Worm (Caenorhabditis elegans) whole organism, L1 larva: ENCODE measurements around the gene C25F9.12.
A peak's percentile ranks its signal among the peaks of the same experiment; 100 is the strongest.

ENCODE experiments used
- F16B12.6 ChIP-seq: fragments of 150-350 bp; optimal IDR thresholded peaks from 2 replicates; lab custom pipeline; 2014; ENCODE audit warnings: missing biosample characterization, missing genetic modification characterization
- Y116A8C.19 ChIP-seq: sonication (generic microtip); optimal IDR thresholded peaks from 2 replicates; lab custom pipeline; 2016; ENCODE audit warnings: missing compliant biosample characterization, missing genetic modification characterization, borderline replicate concordance
- ama-1 ChIP-seq: fragments of 150-350 bp; optimal IDR thresholded peaks from 2 replicates; lab custom pipeline; 2014
- ceh-82 ChIP-seq, 3 experiments: fragments of 150-350 bp in 1 of 3; sonication (generic microtip) in 2 of 3; optimal IDR thresholded peaks; 2 replicates each; lab custom pipeline; 2014 to 2017; ENCODE audit warnings: missing biosample characterization in 3 of 3, missing genetic modification characterization in 3 of 3
- ceh-88 ChIP-seq: fragments of 200-800 bp; sonication (Bioruptor generic); IDR thresholded peaks from 2 replicates; pipeline ENCODE4 v1.3.6; 2022; ENCODE audit warnings: missing genetic modification characterization, missing compliant biosample characterization
- efl-1 ChIP-seq, 4 experiments: fragments of 150-350 bp; optimal IDR thresholded peaks in 3 of 4; peaks in 1 of 4; 1 replicate in 1 of 4; 2 replicates in 3 of 4; lab custom pipeline; 2014; ENCODE audit warnings: missing biosample characterization in 2 of 4, missing genetic modification characterization in 2 of 4, missing genetic modification reagents in 2 of 4
- elt-2 ChIP-seq: sonication (generic microtip); optimal IDR thresholded peaks from 2 replicates; lab custom pipeline; 2016; ENCODE audit warnings: missing genetic modification characterization, mild to moderate bottlenecking, inconsistent platforms, missing compliant biosample characterization, missing genetic modification reagents
- elt-3 ChIP-seq, 6 experiments: fragments of 150-350 bp in 1 of 6; sonication (generic microtip); optimal IDR thresholded peaks; 2 replicates each; lab custom pipeline; 2017 to 2018; ENCODE audit warnings: missing biosample characterization in 6 of 6, missing genetic modification characterization in 6 of 6, inconsistent platforms in 1 of 6
- fkh-8 ChIP-seq: sonication (generic microtip); optimal IDR thresholded peaks from 2 replicates; lab custom pipeline; 2016; ENCODE audit warnings: mild to moderate bottlenecking, missing genetic modification characterization, missing compliant biosample characterization
- hlh-4 ChIP-seq: sonication (generic microtip); optimal IDR thresholded peaks from 2 replicates; lab custom pipeline; 2016; ENCODE audit warnings: mild to moderate bottlenecking, missing genetic modification characterization, missing compliant biosample characterization
- irx-1 ChIP-seq: sonication (generic microtip); optimal IDR thresholded peaks from 2 replicates; lab custom pipeline; 2016; ENCODE audit warnings: missing genetic modification characterization, missing compliant biosample characterization
- lin-35 ChIP-seq, 2 experiments: fragments of 150-350 bp; optimal IDR thresholded peaks; 2 replicates each; lab custom pipeline; 2014; ENCODE audit warnings: missing biosample characterization in 2 of 2, missing genetic modification characterization in 2 of 2, missing genetic modification reagents in 2 of 2
- lir-3 ChIP-seq: sonication (generic microtip); optimal IDR thresholded peaks from 2 replicates; lab custom pipeline; 2016; ENCODE audit warnings: mild to moderate bottlenecking, missing genetic modification characterization, moderate library complexity, missing compliant biosample characterization; ENCODE audit not compliant: poor library complexity
- mef-2 ChIP-seq: fragments of 150-350 bp; optimal IDR thresholded peaks from 2 replicates; lab custom pipeline; 2014; ENCODE audit warnings: missing biosample characterization, missing genetic modification characterization
- mep-1 ChIP-seq: fragments of 150-350 bp; optimal IDR thresholded peaks from 2 replicates; lab custom pipeline; 2014; ENCODE audit warnings: missing biosample characterization, missing genetic modification characterization
- nhr-11 ChIP-seq: fragments of 150-350 bp; optimal IDR thresholded peaks from 2 replicates; lab custom pipeline; 2014; ENCODE audit warnings: missing biosample characterization, missing genetic modification characterization
- nhr-237 ChIP-seq: fragments of 150-350 bp; optimal IDR thresholded peaks from 2 replicates; lab custom pipeline; 2014; ENCODE audit warnings: missing biosample characterization, missing genetic modification characterization
- nhr-71 ChIP-seq: sonication (generic microtip); optimal IDR thresholded peaks from 2 replicates; lab custom pipeline; 2016; ENCODE audit warnings: mild to moderate bottlenecking, missing genetic modification characterization, moderate library complexity, missing compliant biosample characterization
- nhr-76 ChIP-seq: sonication (generic microtip); optimal IDR thresholded peaks from 2 replicates; lab custom pipeline; 2017; ENCODE audit warnings: missing biosample characterization, missing genetic modification characterization
- nhr-84 ChIP-seq: sonication (generic microtip); optimal IDR thresholded peaks from 2 replicates; lab custom pipeline; 2017; ENCODE audit warnings: missing biosample characterization, missing genetic modification characterization
- nhr-90 ChIP-seq: sonication (generic microtip); optimal IDR thresholded peaks from 2 replicates; lab custom pipeline; 2016; ENCODE audit warnings: mild to moderate bottlenecking, missing genetic modification characterization, missing compliant biosample characterization; ENCODE audit not compliant: poor library complexity
- pag-3 ChIP-seq: sonication (generic microtip); optimal IDR thresholded peaks from 2 replicates; lab custom pipeline; 2017; ENCODE audit warnings: missing genetic modification characterization, mild to moderate bottlenecking, missing compliant biosample characterization, antibody characterized with exemption, borderline replicate concordance; ENCODE audit not compliant: insufficient read depth
- pax-3 ChIP-seq: fragments of 200-800 bp; sonication (Bioruptor generic); optimal IDR thresholded peaks from 2 replicates; lab custom pipeline; 2018; ENCODE audit warnings: mild to moderate bottlenecking, missing genetic modification characterization, moderate library complexity, missing compliant biosample characterization
- pqm-1 ChIP-seq: sonication (generic microtip); optimal IDR thresholded peaks from 3 replicates; lab custom pipeline; 2017; ENCODE audit warnings: missing biosample characterization, missing genetic modification characterization
- rnt-1 ChIP-seq: sonication (generic microtip); optimal IDR thresholded peaks from 2 replicates; lab custom pipeline; 2016; ENCODE audit warnings: mild to moderate bottlenecking, missing genetic modification characterization, moderate library complexity, missing compliant biosample characterization
- skn-1 ChIP-seq: fragments of 150-350 bp; optimal IDR thresholded peaks from 2 replicates; lab custom pipeline; 2014; ENCODE audit warnings: missing biosample characterization, missing genetic modification characterization
- snpc-4 ChIP-seq: fragments of 150-350 bp; optimal IDR thresholded peaks from 2 replicates; lab custom pipeline; 2014; ENCODE audit warnings: missing biosample characterization, missing genetic modification characterization
- snu-23 ChIP-seq: sonication (generic microtip); optimal IDR thresholded peaks from 2 replicates; lab custom pipeline; 2016; ENCODE audit warnings: missing genetic modification characterization, missing compliant biosample characterization
- sup-37 ChIP-seq: fragments of 200-800 bp; sonication (Bioruptor generic); optimal IDR thresholded peaks from 2 replicates; lab custom pipeline; 2018; ENCODE audit warnings: mild to moderate bottlenecking, missing genetic modification characterization, missing compliant biosample characterization
- tlp-1 ChIP-seq: fragments of 150-350 bp; optimal IDR thresholded peaks from 2 replicates; lab custom pipeline; 2014; ENCODE audit warnings: missing biosample characterization, missing genetic modification characterization
- unc-130 ChIP-seq: fragments of 150-350 bp; optimal IDR thresholded peaks from 2 replicates; lab custom pipeline; 2017; ENCODE audit warnings: missing biosample characterization, missing genetic modification characterization, inconsistent platforms
- unc-30 ChIP-seq: sonication (generic microtip); optimal IDR thresholded peaks from 2 replicates; lab custom pipeline; 2017; ENCODE audit warnings: missing biosample characterization, missing genetic modification characterization
- unc-62 ChIP-seq: fragments of 150-350 bp; optimal IDR thresholded peaks from 2 replicates; lab custom pipeline; 2014; ENCODE audit warnings: missing biosample characterization, missing genetic modification reagents, missing genetic modification characterization
- xbp-1 ChIP-seq: sonication (generic microtip); optimal IDR thresholded peaks from 2 replicates; lab custom pipeline; 2016; ENCODE audit warnings: missing genetic modification characterization, missing compliant biosample characterization
- ztf-4 ChIP-seq: fragments of 150-350 bp; optimal IDR thresholded peaks from 2 replicates; lab custom pipeline; 2014; ENCODE audit warnings: missing biosample characterization, missing genetic modification characterization

C25F9.12 gene

DNA sequence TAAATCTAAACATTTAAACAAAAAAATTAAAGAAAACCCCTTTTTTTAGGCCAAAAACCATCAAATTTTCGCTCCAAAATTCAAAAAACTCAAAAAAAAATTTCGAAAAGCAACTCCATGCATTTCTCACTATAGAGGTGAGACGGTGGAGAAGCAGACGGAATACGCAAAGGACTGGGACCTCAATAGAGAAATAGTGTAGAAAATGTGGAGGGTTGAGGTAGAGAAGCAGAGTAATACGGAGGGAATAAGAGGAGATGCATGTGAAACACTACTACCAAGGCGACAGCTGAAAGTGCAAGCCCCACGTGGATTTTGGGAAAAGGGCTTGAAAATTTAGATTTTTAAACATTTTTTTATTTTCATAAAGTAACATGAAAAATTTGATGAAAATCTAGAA is 11.5 kb downstream of the C25F9.12 start (continued):
- TF ChIP-seq nhr-71 (tag; lab: Kevin White, UChicago) = no peak
- TF ChIP-seq nhr-11 (tag; lab: Kevin White, UChicago) = no peak
- TF ChIP-seq elt-3 (tag; optimal IDR thresholded peaks at IDR 0.05; lab: Kevin White, UChicago) = no peak
- no peak for TF ChIP-seq unc-130 (tag; lab: Kevin White, UChicago)
- peak in 2 of 3 experiments; percentile 9 to 15 for TF ChIP-seq ceh-82 (tag; optimal IDR thresholded peaks at IDR 0.05; lab: Kevin White, UChicago)
- TF ChIP-seq pqm-1 (tag; lab: Kevin White, UChicago) = no peak
- no peak for TF ChIP-seq xbp-1
- peak; percentile 29 for TF ChIP-seq fkh-8 (tag; lab: Kevin White, UChicago)
- TF ChIP-seq hlh-4 = no peak
- no peak for TF ChIP-seq ztf-4 (tag; lab: Kevin White, UChicago)
- no peak for TF ChIP-seq sup-37 (GFP tag; lab: Kevin White, UChicago)
- no peak for TF ChIP-seq mef-2 (tag; lab: Kevin White, UChicago)
- TF ChIP-seq nhr-90 (tag; lab: Kevin White, UChicago) = no peak
- TF ChIP-seq irx-1 (tag; lab: Kevin White, UChicago) = no peak
- TF ChIP-seq snu-23 = peak; percentile 15
- TF ChIP-seq lir-3 (tag; lab: Kevin White, UChicago) = no peak
- peak; percentile 39 to 47 for TF ChIP-seq efl-1 (optimal IDR thresholded peaks at IDR 0.05; lab: Kevin White, UChicago)
- peak; percentile 8 to 58 for TF ChIP-seq efl-1 (GFP tag; optimal IDR thresholded peaks at IDR 0.05 in 1 of 2; lab: Kevin White, UChicago)
- TF ChIP-seq ama-1 (lab: Kevin White, UChicago) = no peak

DNA sequence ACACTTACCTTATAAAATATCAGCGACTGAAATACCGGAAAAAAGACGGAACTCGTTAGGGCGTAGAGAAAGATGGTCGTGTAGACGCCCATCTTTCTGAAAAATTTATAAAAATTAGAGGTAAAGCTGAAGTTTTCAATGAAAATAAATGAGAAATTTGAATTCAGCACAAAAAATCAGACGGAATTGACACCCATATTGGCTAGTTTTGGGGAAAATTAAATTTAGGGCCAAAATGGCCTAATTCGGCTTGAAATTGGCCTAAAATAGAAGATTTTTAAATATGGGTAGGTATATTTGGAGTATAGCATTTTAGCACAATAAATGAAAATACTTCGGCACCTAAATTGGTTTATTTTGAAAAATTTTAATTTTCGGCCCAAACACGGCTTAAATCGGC is 12.7 kb downstream of the C25F9.12 start, which contains the start of gene slcr-46.2:
TSS of gene slcr-46.2 (minus strand) at position 101 of the 400 bp plus-strand sequence.
- TF ChIP-seq ceh-88 (GFP tag; lab: Robert Waterston, UW) = no peak
- no peak for TF ChIP-seq unc-30
- TF ChIP-seq mep-1 (tag; lab: Kevin White, UChicago) = no peak

DNA sequence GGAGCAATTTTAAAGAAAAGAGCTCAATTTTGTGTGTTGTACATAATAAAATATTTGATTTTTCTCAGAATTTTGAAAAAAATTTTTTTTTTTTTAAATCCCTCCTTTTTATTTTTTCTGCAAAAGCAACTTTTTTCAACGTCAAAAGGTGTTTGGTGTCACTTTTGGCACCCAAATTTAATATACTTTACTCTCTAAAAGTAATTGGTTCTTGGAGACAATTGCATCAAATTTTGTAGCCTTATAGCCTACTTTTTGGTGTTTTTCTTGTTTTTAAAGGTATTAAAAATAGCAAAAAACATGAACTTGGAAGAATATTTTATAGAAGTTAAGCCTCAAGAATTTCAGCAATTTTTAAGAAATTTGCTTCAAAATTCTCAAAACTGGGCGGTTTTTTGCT is 21.8 kb downstream of the C25F9.12 start, which contains the start of gene srw-84:
TSS of gene srw-84 (plus strand) at position 301 of the 400 bp plus-strand sequence.
- TF ChIP-seq tlp-1 (tag; lab: Kevin White, UChicago) (no peak), rnt-1 (no peak), elt-2 (no peak), nhr-237 (tag; lab: Kevin White, UChicago) (no peak), nhr-76 (tag; lab: Kevin White, UChicago) (no peak), skn-1 (no peak), snpc-4 (tag; lab: Kevin White, UChicago) (no peak)

DNA sequence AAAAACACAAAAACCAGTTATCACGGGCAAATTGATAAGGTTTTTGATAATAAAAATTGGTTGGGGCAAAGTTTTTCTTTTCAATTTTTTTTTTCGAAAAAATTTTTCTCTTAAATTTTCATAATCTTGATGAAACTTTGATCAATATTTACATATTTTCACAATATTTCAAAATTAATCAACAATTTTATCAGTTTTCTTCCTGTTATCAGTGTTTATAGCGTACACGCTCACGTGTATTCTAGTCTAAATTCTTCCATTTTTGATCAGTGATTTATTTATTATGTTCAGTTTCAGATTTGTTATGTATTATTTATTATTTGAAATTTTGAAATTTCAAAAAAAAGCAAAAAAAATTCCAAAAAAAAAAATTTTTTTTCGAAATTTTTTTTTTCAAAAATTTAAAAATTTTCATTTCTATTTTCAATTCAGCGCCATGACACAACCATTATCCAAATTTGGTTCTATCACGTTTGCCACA is 25.7 kb downstream of the C25F9.12 start, which contains the start of gene nceh-1:
TSS of gene nceh-1 (plus strand) at position 431 of the 481 bp plus-strand sequence.
- TF ChIP-seq elt-2 (peak; percentile 80), lin-35 (GFP tag; optimal IDR thresholded peaks at IDR 0.05; lab: Kevin White, UChicago) (no peak), unc-62 (GFP tag; lab: Kevin White, UChicago) (no peak), efl-1 (optimal IDR thresholded peaks at IDR 0.05; lab: Kevin White, UChicago) (no peak), efl-1 (GFP tag; optimal IDR thresholded peaks at IDR 0.05 in 1 of 2; lab: Kevin White, UChicago) (peak in 1 of 2 experiments; percentile 63)

DNA sequence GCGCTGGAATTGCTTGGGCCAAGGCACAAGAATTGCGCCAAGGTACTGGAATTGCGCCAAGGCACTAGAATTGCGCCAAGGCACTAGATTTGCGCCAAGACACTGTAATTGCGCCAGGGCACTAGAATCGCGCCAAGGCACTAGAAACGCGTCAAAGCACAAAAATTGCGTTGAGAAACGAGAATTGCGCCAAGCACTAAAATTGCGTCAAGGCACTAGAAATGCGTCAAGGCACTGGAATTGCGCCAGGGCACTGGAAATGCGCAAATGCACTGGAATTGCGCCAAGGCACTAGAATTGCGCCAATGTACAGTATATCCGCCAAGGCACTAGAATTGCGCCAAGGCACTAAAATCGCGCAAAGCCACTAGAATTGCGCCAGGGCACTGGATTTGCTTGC is 31.0 kb downstream of the C25F9.12 start:
- TF ChIP-seq Y116A8C.19 (no peak), F16B12.6 (tag; lab: Kevin White, UChicago) (no peak), nhr-84 (tag; lab: Kevin White, UChicago) (no peak), pag-3 (no peak), ceh-82 (tag; optimal IDR thresholded peaks at IDR 0.05; lab: Kevin White, UChicago) (no peak), lin-35 (GFP tag; optimal IDR thresholded peaks at IDR 0.05; lab: Kevin White, UChicago) (no peak), sup-37 (GFP tag; lab: Kevin White, UChicago) (no peak), pax-3 (tag; lab: Kevin White, UChicago) (no peak)
- TF ChIP-seq, all 84 proteins: peak for 0
